Fruit fly (Drosophila melanogaster) whole organism, embryonic: ENCODE results near the gene Nup358.

Source experiments
- CG12071 ChIP-seq: fragments of 200-800 bp; sonication (Bioruptor generic); optimal IDR thresholded peaks from 3 replicates; lab custom pipeline; 2018; ENCODE audit warnings: missing biosample characterization, mild to moderate bottlenecking, missing genetic modification characterization
- CG13894 ChIP-seq: fragments of 200-800 bp; sonication (Bioruptor generic); optimal IDR thresholded peaks from 3 replicates; lab custom pipeline; 2018; ENCODE audit warnings: missing biosample characterization, mild to moderate bottlenecking, missing genetic modification characterization, moderate library complexity
- CG15073 ChIP-seq: fragments of 200-800 bp; sonication (Bioruptor generic); optimal IDR thresholded peaks from 2 replicates; lab custom pipeline; 2016; ENCODE audit warnings: missing biosample characterization, missing genetic modification characterization
- CG18262 ChIP-seq: fragments of 200-800 bp; optimal IDR thresholded peaks from 3 replicates; lab custom pipeline; 2019; ENCODE audit warnings: missing biosample characterization, mild to moderate bottlenecking, missing genetic modification characterization, moderate library complexity
- CG3838 ChIP-seq: fragments of 200-800 bp; sonication (Bioruptor generic); optimal IDR thresholded peaks from 3 replicates; lab custom pipeline; 2016; ENCODE audit warnings: missing biosample characterization, missing genetic modification characterization
- CG8944 ChIP-seq: fragments of 200-800 bp; sonication (Bioruptor generic); optimal IDR thresholded peaks from 3 replicates; lab custom pipeline; 2016; ENCODE audit warnings: missing biosample characterization, missing genetic modification characterization
- Dfd ChIP-seq, 2 experiments: fragments of >200 bp; optimal IDR thresholded peaks; 2 replicates each; lab custom pipeline; 2017; ENCODE audit warnings: missing biosample characterization in 2 of 2, missing genetic modification characterization in 2 of 2
- HLH54F ChIP-seq: fragments of 200-800 bp; sonication (Bioruptor generic); optimal IDR thresholded peaks from 3 replicates; lab custom pipeline; 2016; ENCODE audit warnings: missing biosample characterization, missing genetic modification characterization
- bcd ChIP-seq: fragments of 200-800 bp; sonication (Bioruptor generic); optimal IDR thresholded peaks from 2 replicates; lab custom pipeline; 2017; ENCODE audit warnings: missing biosample characterization, mild to moderate bottlenecking, missing genetic modification characterization
- psq ChIP-seq: fragments of 200-800 bp; sonication (Bioruptor generic); optimal IDR thresholded peaks from 2 replicates; lab custom pipeline; 2017; ENCODE audit warnings: missing biosample characterization, missing genetic modification characterization

dm6 chr3R:25205413-25205977 lies 43.7 kb upstream of the Nup358 start:
- TF ChIP-seq bcd (GFP tag; lab: Kevin White, UChicago): no peak
- TF ChIP-seq CG15073 (GFP tag; lab: Kevin White, UChicago): no peak
- no peak for TF ChIP-seq Dfd (GFP tag; optimal IDR thresholded peaks at IDR 0.05; lab: Kevin White, UChicago)
- no peak for TF ChIP-seq CG12071 (GFP tag; lab: Kevin White, UChicago)
- TF ChIP-seq CG18262: no peak
- no peak for TF ChIP-seq psq (GFP tag; lab: Kevin White, UChicago)
- TF ChIP-seq CG8944 (GFP tag; lab: Kevin White, UChicago): no peak
- TF ChIP-seq CG13894 (tag; lab: Kevin White, UChicago): peak; percentile 82
- no peak for TF ChIP-seq HLH54F (GFP tag; lab: Kevin White, UChicago)
- no peak for TF ChIP-seq CG3838 (GFP tag; lab: Kevin White, UChicago)
